Fruit fly (Drosophila melanogaster) whole organism, embryonic: ENCODE results near the gene syd.

Source experiments
- Asciz ChIP-seq: fragments of 200-800 bp; sonication (Bioruptor generic); optimal IDR thresholded peaks from 2 replicates; lab custom pipeline; 2017; ENCODE audit warnings: missing biosample characterization, mild to moderate bottlenecking, missing genetic modification characterization, missing genetic modification reagents
- CG11504 ChIP-seq: fragments of 200-800 bp; sonication (Bioruptor generic); optimal IDR thresholded peaks from 3 replicates; lab custom pipeline; 2019; ENCODE audit warnings: missing biosample characterization, mild to moderate bottlenecking, missing genetic modification characterization, moderate library complexity
- CG13287 ChIP-seq: fragments of 200-800 bp; sonication (Bioruptor generic); IDR thresholded peaks from 2 replicates; pipeline ENCODE4 v1.3.6; 2022; ENCODE audit warnings: missing biosample characterization, missing genetic modification characterization; ENCODE audit not compliant: partially characterized antibody
- CG14050 ChIP-seq: fragments of 200-800 bp; sonication (Bioruptor generic); IDR thresholded peaks from 3 replicates; pipeline ENCODE4 v1.3.6; 2022; ENCODE audit warnings: missing biosample characterization, missing genetic modification characterization
- CG1529 ChIP-seq: fragments of 200-800 bp; sonication (Bioruptor generic); optimal IDR thresholded peaks from 3 replicates; lab custom pipeline; 2018; ENCODE audit warnings: missing biosample characterization, missing genetic modification characterization
- CG15696 ChIP-seq: fragments of 200-800 bp; sonication (Bioruptor generic); optimal IDR thresholded peaks from 2 replicates; lab custom pipeline; 2019; ENCODE audit warnings: missing biosample characterization, mild to moderate bottlenecking, missing genetic modification characterization, moderate library complexity
- CG1602 ChIP-seq: fragments of 200-800 bp; sonication (Bioruptor generic); optimal IDR thresholded peaks from 3 replicates; lab custom pipeline; 2016; ENCODE audit warnings: missing biosample characterization, missing genetic modification characterization
- CG17829 ChIP-seq: fragments of 200-800 bp; optimal IDR thresholded peaks from 2 replicates; lab custom pipeline; 2019; ENCODE audit warnings: missing biosample characterization, mild to moderate bottlenecking, missing genetic modification characterization, moderate library complexity
- CG1832 ChIP-seq: fragments of 200-800 bp; sonication (Bioruptor generic); optimal IDR thresholded peaks from 2 replicates; lab custom pipeline; 2017; ENCODE audit warnings: missing biosample characterization, mild to moderate bottlenecking, missing genetic modification characterization, inconsistent platforms
- CG34376 ChIP-seq: fragments of 200-800 bp; sonication (Bioruptor generic); optimal IDR thresholded peaks from 2 replicates; lab custom pipeline; 2018; ENCODE audit warnings: missing biosample characterization, mild to moderate bottlenecking, missing genetic modification characterization
- CG6791 ChIP-seq: fragments of 200-800 bp; sonication (Bioruptor generic); IDR thresholded peaks from 3 replicates; pipeline ENCODE4 v1.3.6; 2022; ENCODE audit warnings: missing biosample characterization, missing genetic modification characterization; ENCODE audit not compliant: partially characterized antibody
- CG7372 ChIP-seq: fragments of 200-800 bp; sonication (Bioruptor generic); IDR thresholded peaks from 2 replicates; pipeline ENCODE4 v1.3.6; 2022; ENCODE audit warnings: missing biosample characterization, missing genetic modification characterization
- CG8290 ChIP-seq, 3 experiments: fragments of 200-800 bp; sonication (Bioruptor generic); optimal IDR thresholded peaks; 2 replicates each; lab custom pipeline; 2016 to 2019; ENCODE audit warnings: missing biosample characterization in 3 of 3, missing genetic modification characterization in 3 of 3, mild to moderate bottlenecking in 2 of 3, moderate library complexity in 1 of 3
- CG9727 ChIP-seq: fragments of 200-800 bp; sonication (Bioruptor generic); optimal IDR thresholded peaks from 3 replicates; lab custom pipeline; 2017; ENCODE audit warnings: missing biosample characterization, mild to moderate bottlenecking, missing genetic modification characterization
- CG9797 ChIP-seq: fragments of 200-800 bp; sonication (Bioruptor generic); optimal IDR thresholded peaks from 3 replicates; lab custom pipeline; 2018; ENCODE audit warnings: missing biosample characterization, mild to moderate bottlenecking, missing genetic modification characterization
- CkIIα-i1 ChIP-seq: fragments of 200-800 bp; sonication (Bioruptor generic); IDR thresholded peaks from 2 replicates; pipeline ENCODE4 v1.3.6; 2022; ENCODE audit warnings: missing biosample characterization, missing genetic modification characterization
- Dbx ChIP-seq: fragments of 200-800 bp; sonication (Bioruptor generic); IDR thresholded peaks from 3 replicates; pipeline ENCODE4 v1.3.6; 2022; ENCODE audit warnings: missing biosample characterization, missing genetic modification characterization
- Med ChIP-seq: fragments of 200-800 bp; sonication (Bioruptor generic); peaks from one replicate; lab custom pipeline; 2016; ENCODE audit warnings: missing biosample characterization, missing genetic modification characterization, mild to moderate bottlenecking, inconsistent platforms, moderate library complexity
- Vsx1 ChIP-seq: fragments of 200-800 bp; sonication (Bioruptor generic); optimal IDR thresholded peaks from 2 replicates; lab custom pipeline; 2017; ENCODE audit warnings: missing biosample characterization, mild to moderate bottlenecking, missing genetic modification characterization, missing genetic modification reagents
- ash1 ChIP-seq: fragments of 200-800 bp; sonication (Bioruptor generic); optimal IDR thresholded peaks from 2 replicates; lab custom pipeline; 2018; ENCODE audit warnings: missing biosample characterization, mild to moderate bottlenecking, missing genetic modification characterization
- chif ChIP-seq, 2 experiments: fragments of 200-800 bp; sonication (Bioruptor generic); optimal IDR thresholded peaks; 3 replicates each; lab custom pipeline; 2016; ENCODE audit warnings: missing biosample characterization in 2 of 2, missing genetic modification characterization in 2 of 2
- cwo ChIP-seq: fragments of 200-800 bp; sonication (Bioruptor generic); optimal IDR thresholded peaks from 3 replicates; lab custom pipeline; 2017; ENCODE audit warnings: missing biosample characterization, missing genetic modification characterization, mild to moderate bottlenecking, moderate library complexity, missing genetic modification reagents
- esg ChIP-seq: fragments of 200-800 bp; sonication (Bioruptor generic); conservative IDR thresholded peaks from 2 replicates; pipeline ENCODE4 v1.3.6; 2022; ENCODE audit warnings: missing biosample characterization, missing genetic modification characterization
- exex ChIP-seq: fragments of 200-800 bp; sonication (Bioruptor generic); optimal IDR thresholded peaks from 4 replicates; lab custom pipeline; 2018; ENCODE audit warnings: missing biosample characterization, mild to moderate bottlenecking, missing genetic modification characterization, moderate library complexity
- fd3F ChIP-seq: fragments of 200-800 bp; sonication (Bioruptor generic); optimal IDR thresholded peaks from 2 replicates; lab custom pipeline; 2018; ENCODE audit warnings: missing biosample characterization, mild to moderate bottlenecking, missing genetic modification characterization, moderate library complexity
- grn ChIP-seq: fragments of 200-800 bp; sonication (Bioruptor generic); optimal IDR thresholded peaks from 3 replicates; lab custom pipeline; 2017; ENCODE audit warnings: missing biosample characterization, missing genetic modification characterization
- gsb ChIP-seq: fragments of 200-800 bp; sonication (Bioruptor generic); IDR thresholded peaks from 2 replicates; pipeline ENCODE4 v1.3.6; 2022; ENCODE audit warnings: missing biosample characterization, missing genetic modification characterization
- insv ChIP-seq, 2 experiments: fragments of 200-800 bp; sonication (Bioruptor generic); optimal IDR thresholded peaks; 3 replicates each; lab custom pipeline; 2016 to 2018; ENCODE audit warnings: missing biosample characterization in 2 of 2, missing genetic modification characterization in 2 of 2
- kni ChIP-seq: fragments of 200-800 bp; sonication (Bioruptor generic); optimal IDR thresholded peaks from 3 replicates; lab custom pipeline; 2017; ENCODE audit warnings: mild to moderate bottlenecking, missing biosample characterization, missing genetic modification reagents, missing genetic modification characterization
- lab ChIP-seq: fragments of 200-800 bp; sonication (Bioruptor generic); optimal IDR thresholded peaks from 3 replicates; lab custom pipeline; 2017; ENCODE audit warnings: missing biosample characterization, missing genetic modification characterization, mild to moderate bottlenecking, moderate library complexity, missing genetic modification reagents
- mam ChIP-seq: fragments of 200-800 bp; sonication (Bioruptor generic); optimal IDR thresholded peaks from 3 replicates; lab custom pipeline; 2016; ENCODE audit warnings: missing biosample characterization, missing genetic modification characterization
- mirr ChIP-seq: fragments of 200-800 bp; sonication (Bioruptor generic); optimal IDR thresholded peaks from 3 replicates; lab custom pipeline; 2018; ENCODE audit warnings: missing biosample characterization, mild to moderate bottlenecking, missing genetic modification characterization
- pan ChIP-seq, 4 experiments: fragments of >200 bp in 3 of 4; fragments of 200-800 bp in 1 of 4; sonication (Bioruptor generic) in 1 of 4; optimal IDR thresholded peaks in 3 of 4; IDR thresholded peaks in 1 of 4; 2 replicates each; pipeline versions ENCODE4 v1.3.6 to Lab custom; 2017 to 2022; ENCODE audit warnings: missing biosample characterization in 2 of 4, missing genetic modification characterization in 2 of 4, mixed read lengths in 1 of 4
- prd ChIP-seq, 3 experiments: fragments of >200 bp in 2 of 3; fragments of 200-800 bp in 1 of 3; sonication (Bioruptor generic) in 1 of 3; optimal IDR thresholded peaks in 2 of 3; IDR thresholded peaks in 1 of 3; 2 replicates in 2 of 3; 3 replicates in 1 of 3; pipeline versions ENCODE4 v1.3.6 to Lab custom; 2017 to 2022; ENCODE audit warnings: missing biosample characterization in 1 of 3, missing genetic modification characterization in 1 of 3
- pzg ChIP-seq: fragments of 200-800 bp; sonication (Bioruptor generic); optimal IDR thresholded peaks from 3 replicates; lab custom pipeline; 2018; ENCODE audit warnings: missing biosample characterization, mild to moderate bottlenecking, missing genetic modification characterization, moderate library complexity
- rib ChIP-seq: fragments of 200-800 bp; sonication (Bioruptor generic); IDR thresholded peaks from 2 replicates; pipeline ENCODE4 v1.3.6; 2022; ENCODE audit warnings: missing biosample characterization, missing genetic modification characterization
- scrt ChIP-seq: fragments of 200-800 bp; sonication (Bioruptor generic); optimal IDR thresholded peaks from 2 replicates; lab custom pipeline; 2018; ENCODE audit warnings: missing biosample characterization, mild to moderate bottlenecking, missing genetic modification characterization, moderate library complexity
- sd ChIP-seq: fragments of 200-800 bp; sonication (Bioruptor generic); optimal IDR thresholded peaks from 3 replicates; lab custom pipeline; 2018; ENCODE audit warnings: missing biosample characterization, mild to moderate bottlenecking, missing genetic modification characterization, moderate library complexity
- sens ChIP-seq: fragments of 200-800 bp; sonication (Bioruptor generic); peaks from one replicate; lab custom pipeline; 2016; ENCODE audit warnings: missing biosample characterization, missing genetic modification characterization
- sug ChIP-seq: fragments of 200-800 bp; optimal IDR thresholded peaks from 2 replicates; lab custom pipeline; 2019; ENCODE audit warnings: missing biosample characterization, mild to moderate bottlenecking, missing genetic modification characterization, moderate library complexity
- tll ChIP-seq, 2 experiments: fragments of 200-800 bp in 1 of 2; fragments of >200 bp in 1 of 2; sonication (Bioruptor generic) in 1 of 2; optimal IDR thresholded peaks; 2 replicates each; lab custom pipeline; 2017 to 2019; ENCODE audit warnings: missing biosample characterization in 2 of 2, missing genetic modification characterization in 2 of 2, mild to moderate bottlenecking in 1 of 2, moderate library complexity in 1 of 2
- vfl ChIP-seq: fragments of 200-800 bp; sonication (Bioruptor generic); optimal IDR thresholded peaks from 2 replicates; lab custom pipeline; 2016; ENCODE audit warnings: missing biosample characterization, missing genetic modification characterization
- vvl ChIP-seq: fragments of 200-800 bp; sonication (Bioruptor generic); IDR thresholded peaks from 2 replicates; pipeline ENCODE4 v1.3.6; 2022; ENCODE audit warnings: missing biosample characterization, missing genetic modification characterization

syd gene

dm6 chr3L:7947880-7948286, 12.0 kb upstream of the syd start, which contains the start of gene exex (continued):
- TF ChIP-seq kni (GFP tag; lab: Kevin White, UChicago) = peak; percentile 58
- peak; percentile 37; the same call in 1 of the 2 replicates for TF ChIP-seq rib (GFP tag; lab: Robert Waterston, UW)
- peak; percentile 20; the same call in 1 of the 2 replicates for TF ChIP-seq CG13287
- no peak for TF ChIP-seq chif (GFP tag; optimal IDR thresholded peaks at IDR 0.05; lab: Kevin White, UChicago)
- TF ChIP-seq CG17829 = peak; percentile 28
- peak; percentile 30 for TF ChIP-seq CG34376 (GFP tag; lab: Kevin White, UChicago)
- peak; percentile 59; the same call in 1 of the 2 replicates for TF ChIP-seq vvl (GFP tag; lab: Robert Waterston, UW)
- no peak for TF ChIP-seq CG1602 (GFP tag; lab: Kevin White, UChicago)
- TF ChIP-seq CG1832 (GFP tag; lab: Kevin White, UChicago) = peak; percentile 89
- peak; percentile 73 for TF ChIP-seq Med (GFP tag; lab: Kevin White, UChicago)
- TF ChIP-seq lab (GFP tag; lab: Kevin White, UChicago) = peak; percentile 18
- TF ChIP-seq CG8290 (GFP tag; optimal IDR thresholded peaks at IDR 0.05; lab: Kevin White, UChicago) = no peak
- peak in 1 of 2 experiments; percentile 31 for TF ChIP-seq CG8290 (tag; optimal IDR thresholded peaks at IDR 0.05; lab: Kevin White, UChicago)
- no peak for TF ChIP-seq CG1529 (GFP tag; lab: Kevin White, UChicago)
- peak; percentile 83 for TF ChIP-seq ash1 (GFP tag; lab: Kevin White, UChicago)
- peak; percentile 55 for TF ChIP-seq Vsx1 (GFP tag; lab: Kevin White, UChicago)
- no peak for TF ChIP-seq CG14050
- no peak for TF ChIP-seq Asciz (GFP tag; lab: Kevin White, UChicago)

DNA sequence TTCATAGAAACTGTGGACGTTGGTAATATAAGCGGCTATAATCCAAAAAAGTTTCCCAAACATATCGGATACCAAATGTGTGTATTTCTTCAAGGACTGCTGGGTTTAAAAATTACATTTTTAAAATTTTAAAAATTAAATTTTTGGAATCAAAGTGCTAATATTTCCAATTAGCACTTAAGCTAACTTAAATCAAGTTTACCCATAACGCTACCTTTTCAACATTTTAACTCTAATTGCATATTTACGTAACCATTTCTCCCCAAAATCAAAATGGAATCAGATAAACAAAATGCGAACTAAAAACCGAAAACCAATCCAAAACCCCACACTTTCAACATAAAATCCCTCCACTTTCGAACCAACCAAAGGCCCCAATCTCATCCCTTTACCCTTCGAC, 10.3 kb upstream of the syd start, which contains the start of gene CG43880:
Gene CG43880, minus strand, starts transcription at position 101 of the 400 bp plus-strand sequence.
- no peak for TF ChIP-seq Med (GFP tag; lab: Kevin White, UChicago)
- no peak for TF ChIP-seq mam (GFP tag; lab: Kevin White, UChicago)
- no peak for TF ChIP-seq esg
- TF ChIP-seq CkIIα-i1 = no peak
- TF ChIP-seq CG9797 (GFP tag; lab: Kevin White, UChicago) = no peak

- TF ChIP-seq sug (peak; percentile 44), vfl (GFP tag; lab: Kevin White, UChicago) (no peak), cwo (GFP tag; lab: Kevin White, UChicago) (no peak), grn (GFP tag; lab: Kevin White, UChicago) (peak; percentile 8), CG14050 (no peak), CG34376 (GFP tag; lab: Kevin White, UChicago) (peak; percentile 2), mirr (GFP tag; lab: Kevin White, UChicago) (peak; percentile 77), gsb (GFP tag; lab: Robert Waterston, UW) (no peak), fd3F (GFP tag; lab: Kevin White, UChicago) (no peak), exex (tag; lab: Kevin White, UChicago) (peak; percentile 100), CG17829 (no peak), CG11504 (tag; lab: Kevin White, UChicago) (no peak), Dbx (GFP tag; lab: Robert Waterston, UW) (no peak)
Observed at dm6 chr3L:7943950-7944349, 8.0 kb upstream of the syd start.

dm6 chr3L:7943046-7943445, 7.1 kb upstream of the syd start:
- TF ChIP-seq pan (optimal IDR thresholded peaks at IDR 0.05; lab: Kevin White, UChicago) = no peak
- peak in 1 of 2 experiments; percentile 15 for TF ChIP-seq pan (GFP tag; optimal IDR thresholded peaks at IDR 0.05 in 1 of 2, IDR thresholded peaks at IDR 0.05 in 1 of 2)
- TF ChIP-seq sens (GFP tag; lab: Kevin White, UChicago) = peak; percentile 15
- peak; percentile 49 for TF ChIP-seq Med (GFP tag; lab: Kevin White, UChicago)
- peak in 1 of 2 experiments; percentile 42 for TF ChIP-seq insv (GFP tag; optimal IDR thresholded peaks at IDR 0.05; lab: Kevin White, UChicago)
- TF ChIP-seq CG15696 (tag; lab: Kevin White, UChicago) = peak; percentile 74
- TF ChIP-seq tll (GFP tag; optimal IDR thresholded peaks at IDR 0.05; lab: Kevin White, UChicago) = peak in 1 of 2 experiments; percentile 45
- TF ChIP-seq CG6791 (GFP tag; lab: Robert Waterston, UW) = no peak
- no peak for TF ChIP-seq prd (optimal IDR thresholded peaks at IDR 0.05; lab: Kevin White, UChicago)
- 0 out of 3 replicates have a peak, but pooled peaks have one; percentile 7 for TF ChIP-seq prd (GFP tag; IDR thresholded peaks at IDR 0.05; lab: Robert Waterston, UW)
- TF ChIP-seq CG9727 = peak; percentile 51
- TF ChIP-seq pzg (GFP tag; lab: Kevin White, UChicago) = no peak
- TF ChIP-seq scrt (GFP tag; lab: Kevin White, UChicago) = no peak
- no peak for TF ChIP-seq sd
- TF ChIP-seq CG7372 = no peak
